Fruit fly (Drosophila melanogaster) whole organism, embryonic: ENCODE data around the gene MED14.

ENCODE experiments used
- CG10431 ChIP-seq: fragments of 200-800 bp; sonication (Bioruptor generic); optimal IDR thresholded peaks from 3 replicates; lab custom pipeline; 2018; ENCODE audit warnings: missing biosample characterization, mild to moderate bottlenecking, missing genetic modification characterization
- CG10959 ChIP-seq: fragments of 200-800 bp; sonication (Bioruptor generic); IDR thresholded peaks from 2 replicates; pipeline ENCODE4 v1.3.6; 2022; ENCODE audit warnings: missing biosample characterization, missing genetic modification characterization
- CG11085 ChIP-seq: fragments of 200-800 bp; sonication (Bioruptor generic); IDR thresholded peaks from 2 replicates; pipeline ENCODE4 v1.3.6; 2022; ENCODE audit warnings: missing biosample characterization, missing genetic modification characterization
- CG14441 ChIP-seq: fragments of 200-800 bp; sonication (Bioruptor generic); IDR thresholded peaks from 2 replicates; pipeline ENCODE4 v1.3.6; 2022; ENCODE audit warnings: missing biosample characterization, missing genetic modification characterization
- CG15479 ChIP-seq: fragments of 200-800 bp; sonication (Bioruptor generic); optimal IDR thresholded peaks from 3 replicates; lab custom pipeline; 2019; ENCODE audit warnings: missing biosample characterization, mild to moderate bottlenecking, missing genetic modification characterization, moderate library complexity
- CG15696 ChIP-seq: fragments of 200-800 bp; sonication (Bioruptor generic); optimal IDR thresholded peaks from 2 replicates; lab custom pipeline; 2019; ENCODE audit warnings: missing biosample characterization, mild to moderate bottlenecking, missing genetic modification characterization, moderate library complexity
- CG1603 ChIP-seq: fragments of 200-800 bp; sonication (Bioruptor generic); optimal IDR thresholded peaks from 2 replicates; lab custom pipeline; 2019; ENCODE audit warnings: missing biosample characterization, mild to moderate bottlenecking, missing genetic modification characterization, moderate library complexity
- CG16813 ChIP-seq: fragments of 200-800 bp; sonication (Bioruptor generic); IDR thresholded peaks from 3 replicates; pipeline ENCODE4 v1.3.6; 2022; ENCODE audit warnings: missing biosample characterization, missing genetic modification characterization; ENCODE audit not compliant: partially characterized antibody
- CG17802 ChIP-seq: fragments of 200-800 bp; sonication (Bioruptor generic); optimal IDR thresholded peaks from 2 replicates; lab custom pipeline; 2018; ENCODE audit warnings: missing biosample characterization, mild to moderate bottlenecking, missing genetic modification characterization, moderate library complexity
- CG31388 ChIP-seq: fragments of 200-800 bp; sonication (Bioruptor generic); optimal IDR thresholded peaks from 2 replicates; lab custom pipeline; 2016; ENCODE audit warnings: missing biosample characterization, missing genetic modification characterization
- CG4328 ChIP-seq: fragments of 200-800 bp; sonication (Bioruptor generic); optimal IDR thresholded peaks from 3 replicates; lab custom pipeline; 2017; ENCODE audit warnings: missing biosample characterization, missing genetic modification reagents, missing genetic modification characterization
- CG4617 ChIP-seq: fragments of 200-800 bp; sonication (Bioruptor generic); optimal IDR thresholded peaks from 3 replicates; lab custom pipeline; 2016; ENCODE audit warnings: missing biosample characterization, missing genetic modification characterization, borderline replicate concordance
- CG4854 ChIP-seq: fragments of 200-800 bp; sonication (Bioruptor generic); optimal IDR thresholded peaks from 2 replicates; lab custom pipeline; 2016; ENCODE audit warnings: missing biosample characterization, missing genetic modification characterization, inconsistent platforms
- CG5245 ChIP-seq: fragments of 200-800 bp; sonication (Bioruptor generic); optimal IDR thresholded peaks from 3 replicates; lab custom pipeline; 2016; ENCODE audit warnings: missing biosample characterization, missing genetic modification characterization
- CG6654 ChIP-seq: fragments of 200-800 bp; sonication (Bioruptor generic); optimal IDR thresholded peaks from 2 replicates; lab custom pipeline; 2017; ENCODE audit warnings: missing biosample characterization, mild to moderate bottlenecking, missing genetic modification characterization
- CG6854 ChIP-seq: fragments of 200-800 bp; sonication (Bioruptor generic); optimal IDR thresholded peaks from 3 replicates; lab custom pipeline; 2017; ENCODE audit warnings: missing biosample characterization, mild to moderate bottlenecking, missing genetic modification characterization
- CG7556 ChIP-seq: fragments of 200-800 bp; sonication (Bioruptor generic); optimal IDR thresholded peaks from 2 replicates; lab custom pipeline; 2017; ENCODE audit warnings: missing biosample characterization, mild to moderate bottlenecking, missing genetic modification characterization
- CG7786 ChIP-seq: fragments of 200-800 bp; sonication (Bioruptor generic); optimal IDR thresholded peaks from 2 replicates; lab custom pipeline; 2016; ENCODE audit warnings: missing biosample characterization, missing genetic modification characterization
- CG7963 ChIP-seq: fragments of 200-800 bp; sonication (Bioruptor generic); IDR thresholded peaks from 3 replicates; pipeline ENCODE4 v1.3.6; 2022; ENCODE audit warnings: missing biosample characterization, missing genetic modification characterization; ENCODE audit not compliant: partially characterized antibody
- CkIIα-i1 ChIP-seq: fragments of 200-800 bp; sonication (Bioruptor generic); IDR thresholded peaks from 2 replicates; pipeline ENCODE4 v1.3.6; 2022; ENCODE audit warnings: missing biosample characterization, missing genetic modification characterization
- D ChIP-seq, 2 experiments: fragments of 200-800 bp in 1 of 2; fragments of >200 bp in 1 of 2; sonication (Bioruptor generic) in 1 of 2; optimal IDR thresholded peaks; 2 replicates in 1 of 2; 3 replicates in 1 of 2; lab custom pipeline; 2017; ENCODE audit warnings: mild to moderate bottlenecking in 1 of 2, missing biosample characterization in 1 of 2, missing genetic modification characterization in 1 of 2, missing genetic modification reagents in 1 of 2
- D19B ChIP-seq: fragments of 200-800 bp; sonication (Bioruptor generic); optimal IDR thresholded peaks from 2 replicates; lab custom pipeline; 2017; ENCODE audit warnings: missing biosample characterization, mild to moderate bottlenecking, missing genetic modification characterization
- Gsc ChIP-seq: fragments of 200-800 bp; sonication (Bioruptor generic); IDR thresholded peaks from 2 replicates; pipeline ENCODE4 v1.3.6; 2022; ENCODE audit warnings: missing biosample characterization, missing genetic modification characterization
- HLHmδ ChIP-seq: fragments of 200-800 bp; sonication (Bioruptor generic); optimal IDR thresholded peaks from 2 replicates; lab custom pipeline; 2018; ENCODE audit warnings: missing biosample characterization, mild to moderate bottlenecking, missing genetic modification characterization, moderate library complexity
- Hr78 ChIP-seq, 2 experiments: fragments of 200-800 bp in 1 of 2; fragments of >200 bp in 1 of 2; sonication (Bioruptor generic) in 1 of 2; optimal IDR thresholded peaks; 2 replicates each; lab custom pipeline; 2017 to 2019; ENCODE audit warnings: missing biosample characterization in 2 of 2, missing genetic modification characterization in 2 of 2, mild to moderate bottlenecking in 1 of 2, moderate library complexity in 1 of 2
- Hsf ChIP-seq: fragments of 200-800 bp; sonication (Bioruptor generic); optimal IDR thresholded peaks from 3 replicates; lab custom pipeline; 2016; ENCODE audit warnings: missing biosample characterization, missing genetic modification characterization
- MESR4 ChIP-seq: fragments of 200-800 bp; sonication (Bioruptor generic); optimal IDR thresholded peaks from 2 replicates; lab custom pipeline; 2018; ENCODE audit warnings: missing biosample characterization, mild to moderate bottlenecking, missing genetic modification characterization, moderate library complexity
- Med ChIP-seq: fragments of 200-800 bp; sonication (Bioruptor generic); peaks from one replicate; lab custom pipeline; 2016; ENCODE audit warnings: missing biosample characterization, missing genetic modification characterization, mild to moderate bottlenecking, inconsistent platforms, moderate library complexity
- PHDP ChIP-seq: fragments of 200-800 bp; sonication (Bioruptor generic); optimal IDR thresholded peaks from 3 replicates; lab custom pipeline; 2018; ENCODE audit warnings: missing biosample characterization, mild to moderate bottlenecking, missing genetic modification characterization, moderate library complexity
- TFAM ChIP-seq: fragments of 200-800 bp; sonication (Bioruptor generic); optimal IDR thresholded peaks from 2 replicates; lab custom pipeline; 2017; ENCODE audit warnings: missing biosample characterization, missing genetic modification characterization, inconsistent platforms
- Xrp1 ChIP-seq: fragments of 200-800 bp; sonication (Bioruptor generic); IDR thresholded peaks from 2 replicates; pipeline ENCODE4 v1.3.6; 2022; ENCODE audit warnings: missing biosample characterization, missing genetic modification characterization
- ato ChIP-seq: fragments of 200-800 bp; sonication (Bioruptor generic); IDR thresholded peaks from 2 replicates; pipeline ENCODE4 v1.3.6; 2022; ENCODE audit warnings: missing biosample characterization, missing genetic modification characterization; ENCODE audit not compliant: partially characterized antibody
- bsh ChIP-seq, 2 experiments: fragments of 200-800 bp; sonication (Bioruptor generic); optimal IDR thresholded peaks; 2 replicates each; lab custom pipeline; 2017 to 2018; ENCODE audit warnings: mild to moderate bottlenecking in 2 of 2, missing biosample characterization in 2 of 2, missing genetic modification characterization in 2 of 2, moderate library complexity in 1 of 2
- cg ChIP-seq: fragments of 200-800 bp; sonication (Bioruptor generic); optimal IDR thresholded peaks from 3 replicates; lab custom pipeline; 2019; ENCODE audit warnings: missing biosample characterization, mild to moderate bottlenecking, missing genetic modification characterization, moderate library complexity
- dpn ChIP-seq, 2 experiments: fragments of 200-800 bp; sonication (Bioruptor generic); optimal IDR thresholded peaks; 3 replicates each; lab custom pipeline; 2016; ENCODE audit warnings: missing biosample characterization in 2 of 2, missing genetic modification characterization in 2 of 2
- esg ChIP-seq: fragments of 200-800 bp; sonication (Bioruptor generic); conservative IDR thresholded peaks from 2 replicates; pipeline ENCODE4 v1.3.6; 2022; ENCODE audit warnings: missing biosample characterization, missing genetic modification characterization
- gce ChIP-seq: fragments of 200-800 bp; sonication (Bioruptor generic); IDR thresholded peaks from 3 replicates; pipeline ENCODE4 v1.3.6; 2022; ENCODE audit warnings: missing biosample characterization, missing genetic modification characterization
- h ChIP-seq: fragments of >200 bp; optimal IDR thresholded peaks from 2 replicates; lab custom pipeline; 2017
- jing ChIP-seq: fragments of 200-800 bp; sonication (Bioruptor generic); optimal IDR thresholded peaks from 2 replicates; lab custom pipeline; 2018; ENCODE audit warnings: missing biosample characterization, mild to moderate bottlenecking, missing genetic modification characterization
- kah ChIP-seq: fragments of 200-800 bp; sonication (Bioruptor generic); optimal IDR thresholded peaks from 2 replicates; lab custom pipeline; 2018; ENCODE audit warnings: missing biosample characterization, mild to moderate bottlenecking, missing genetic modification characterization
- klu ChIP-seq: fragments of 200-800 bp; sonication (Bioruptor generic); IDR thresholded peaks from 2 replicates; pipeline ENCODE4 v1.3.6; 2022; ENCODE audit warnings: missing biosample characterization, missing genetic modification characterization
- lilli ChIP-seq: fragments of 200-800 bp; sonication (Bioruptor generic); optimal IDR thresholded peaks from 3 replicates; lab custom pipeline; 2016; ENCODE audit warnings: missing biosample characterization, missing genetic modification characterization
- nerfin-1 ChIP-seq: fragments of 200-800 bp; sonication (Bioruptor generic); optimal IDR thresholded peaks from 3 replicates; lab custom pipeline; 2019; ENCODE audit warnings: missing biosample characterization, mild to moderate bottlenecking, missing genetic modification characterization, moderate library complexity
- onecut ChIP-seq: fragments of 200-800 bp; sonication (Bioruptor generic); IDR thresholded peaks from 2 replicates; pipeline ENCODE4 v1.3.6; 2022; ENCODE audit warnings: missing biosample characterization, missing genetic modification characterization
- otp ChIP-seq: fragments of 200-800 bp; sonication (Bioruptor generic); IDR thresholded peaks from 3 replicates; pipeline ENCODE4, ENCODE4 v1.3.6; 2022; ENCODE audit warnings: missing biosample characterization, missing genetic modification characterization
- pros ChIP-seq: fragments of 200-800 bp; sonication (Bioruptor generic); optimal IDR thresholded peaks from 3 replicates; lab custom pipeline; 2019; ENCODE audit warnings: missing biosample characterization, mild to moderate bottlenecking, missing genetic modification characterization, moderate library complexity
- scrt ChIP-seq: fragments of 200-800 bp; sonication (Bioruptor generic); optimal IDR thresholded peaks from 2 replicates; lab custom pipeline; 2018; ENCODE audit warnings: missing biosample characterization, mild to moderate bottlenecking, missing genetic modification characterization, moderate library complexity
- sens ChIP-seq: fragments of 200-800 bp; sonication (Bioruptor generic); peaks from one replicate; lab custom pipeline; 2016; ENCODE audit warnings: missing biosample characterization, missing genetic modification characterization
- sens-2 ChIP-seq: fragments of 200-800 bp; sonication (Bioruptor generic); IDR thresholded peaks from 2 replicates; pipeline ENCODE4 v1.3.6; 2022; ENCODE audit warnings: missing biosample characterization, missing genetic modification characterization
- slp2 ChIP-seq: fragments of 200-800 bp; sonication (Bioruptor generic); optimal IDR thresholded peaks from 2 replicates; lab custom pipeline; 2016; ENCODE audit warnings: missing biosample characterization, missing genetic modification characterization

Gene MED14

DNA sequence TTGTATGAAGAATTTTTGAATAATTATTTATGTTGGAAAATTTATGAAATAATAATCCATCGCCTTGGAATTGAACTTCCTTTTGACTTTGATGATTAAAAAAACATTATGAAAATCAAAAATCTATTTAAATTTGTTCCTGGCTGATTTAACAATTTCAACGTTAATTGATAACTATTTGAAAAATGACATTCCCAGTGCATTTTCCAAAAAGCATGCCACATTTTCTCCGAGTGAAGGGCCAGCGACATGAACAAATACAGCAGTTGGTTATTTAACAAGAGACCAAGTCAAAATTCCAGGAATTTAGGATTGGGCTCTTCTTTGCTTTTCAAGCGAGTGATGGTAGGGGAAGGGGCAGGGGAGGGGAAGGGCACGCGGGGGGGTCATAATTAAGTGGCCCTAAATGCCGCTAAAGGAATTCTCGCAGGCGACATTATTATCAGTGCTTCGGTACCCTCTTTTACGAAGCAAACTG, 29.4 kb downstream of the MED14 start (continued):
- TF ChIP-seq CG15696 (tag; lab: Kevin White, UChicago) (peak; percentile 82), sens-2 (GFP tag; lab: Robert Waterston, UW) (no peak), CG4328 (GFP tag; lab: Kevin White, UChicago) (no peak), Gsc (no peak), CG6854 (GFP tag; lab: Kevin White, UChicago) (no peak), dpn (GFP tag; optimal IDR thresholded peaks at IDR 0.05; lab: Kevin White, UChicago) (peak in 1 of 2 experiments; percentile 14), cg (GFP tag; lab: Kevin White, UChicago) (no peak), CG11085 (no peak), CG10959 (GFP tag; lab: Robert Waterston, UW) (0 out of 2 replicates have a peak, but pooled peaks have one; percentile 10), gce (GFP tag; lab: Robert Waterston, UW) (0 out of 3 replicates have a peak, but pooled peaks have one; percentile 5), Hr78 (GFP tag; optimal IDR thresholded peaks at IDR 0.05; lab: Kevin White, UChicago) (no peak), PHDP (tag; lab: Kevin White, UChicago) (peak; percentile 13), lilli (GFP tag; lab: Kevin White, UChicago) (peak; percentile 24), h (lab: Kevin White, UChicago) (no peak), CG1603 (tag; lab: Kevin White, UChicago) (peak; percentile 4), jing (no peak), Xrp1 (GFP tag; lab: Robert Waterston, UW) (peak; percentile 82), scrt (no peak), CG7556 (GFP tag; lab: Kevin White, UChicago) (peak; percentile 60), CG16813 (no peak), HLHmδ (GFP tag; lab: Kevin White, UChicago) (peak; percentile 6), CkIIα-i1 (no peak), D19B (no peak), Med (GFP tag; lab: Kevin White, UChicago) (no peak), MESR4 (GFP tag; lab: Kevin White, UChicago) (no peak), klu (GFP tag; lab: Robert Waterston, UW) (no peak), D (optimal IDR thresholded peaks at IDR 0.05; lab: Kevin White, UChicago) (no peak), D (GFP tag; optimal IDR thresholded peaks at IDR 0.05; lab: Kevin White, UChicago) (peak; percentile 69), CG31388 (GFP tag; lab: Kevin White, UChicago) (no peak), esg (0 out of 2 replicates have a peak, but pooled peaks have one; percentile 36), nerfin-1 (tag; lab: Kevin White, UChicago) (peak; percentile 37), CG7786 (GFP tag; lab: Kevin White, UChicago) (no peak), sens (GFP tag; lab: Kevin White, UChicago) (peak; percentile 84), slp2 (GFP tag; lab: Kevin White, UChicago) (peak; percentile 10), CG17802 (tag; lab: Kevin White, UChicago) (peak; percentile 10), Hsf (peak; percentile 16), ato (GFP tag; lab: Robert Waterston, UW) (no peak; the same call in 1 of the 2 replicates), pros (GFP tag; lab: Kevin White, UChicago) (peak; percentile 14), onecut (GFP tag; lab: Robert Waterston, UW) (peak; percentile 23; the same call in 1 of the 2 replicates), TFAM (GFP tag; lab: Kevin White, UChicago) (no peak), CG4854 (GFP tag; lab: Kevin White, UChicago) (no peak), CG7963 (GFP tag; lab: Robert Waterston, UW) (no peak), otp (no peak), kah (no peak), CG6654 (no peak), CG10431 (peak; percentile 46), bsh (GFP tag; optimal IDR thresholded peaks at IDR 0.05; lab: Kevin White, UChicago) (peak; percentile 71 to 77), CG5245 (GFP tag; lab: Kevin White, UChicago) (no peak), CG4617 (GFP tag; lab: Kevin White, UChicago) (no peak), CG14441 (GFP tag; lab: Robert Waterston, UW) (no peak), CG15479 (GFP tag; lab: Kevin White, UChicago) (no peak)
